Fruit fly (Drosophila melanogaster) whole organism: ENCODE measurements around the gene CG7778.

Source experiments
- Dll ChIP-seq: fragments of >200 bp; optimal IDR thresholded peaks from 2 replicates; lab custom pipeline; 2017
- pan ChIP-seq: fragments of >200 bp; optimal IDR thresholded peaks from 2 replicates; lab custom pipeline; 2017
- psq ChIP-seq: fragments of >200 bp; optimal IDR thresholded peaks from 2 replicates; lab custom pipeline; 2017
- usp ChIP-seq: fragments of >200 bp; optimal IDR thresholded peaks from 2 replicates; lab custom pipeline; 2017; ENCODE audit warnings: missing biosample characterization, missing genetic modification characterization, mixed read lengths

DNA sequence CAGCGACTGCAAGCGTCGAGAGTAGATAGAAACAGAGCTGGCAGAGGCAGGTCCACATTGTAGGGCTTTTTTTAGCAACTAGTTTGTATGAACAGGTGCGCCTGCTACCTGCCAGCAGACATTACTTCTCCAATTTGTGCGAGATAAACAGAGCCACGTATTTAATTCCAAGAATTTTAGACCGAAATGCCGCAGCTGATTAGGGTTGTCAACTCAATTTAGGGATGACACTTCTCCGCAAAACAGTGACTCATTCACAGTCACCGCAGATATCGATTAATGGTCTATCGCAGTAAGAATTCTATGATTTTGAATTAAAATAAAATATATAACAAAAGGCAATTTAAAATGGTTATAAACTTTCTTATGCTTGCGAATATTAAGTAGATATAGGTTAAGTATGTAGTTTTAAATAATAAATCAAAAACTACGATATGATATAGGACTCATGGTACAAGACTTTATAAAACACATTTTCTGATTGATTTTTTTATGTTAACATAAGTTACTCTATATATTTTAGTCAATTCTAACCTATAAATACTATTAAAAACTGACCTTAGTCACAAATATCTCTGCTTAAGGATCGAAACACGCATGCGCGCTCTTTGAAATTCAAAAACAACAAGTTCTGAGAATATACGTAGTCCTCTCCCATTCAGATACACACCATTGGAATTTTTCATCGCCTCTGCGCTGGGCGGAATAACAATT lies 43.5 kb upstream of the CG7778 start, which contains the start of the genes wol and Scgalpha:
- TF ChIP-seq pan (no peak), usp (GFP tag; lab: Kevin White, UChicago) (no peak), Dll (lab: Kevin White, UChicago) (no peak), psq (lab: Kevin White, UChicago) (no peak)
